Fruit fly (Drosophila melanogaster) whole organism, embryonic: ENCODE data around the gene smg.

Experiments
- Adf1 ChIP-seq: fragments of 200-800 bp; sonication (Bioruptor generic); IDR thresholded peaks from 2 replicates; pipeline ENCODE4 v1.3.6; 2022; ENCODE audit warnings: missing biosample characterization, missing genetic modification characterization
- B-H2 ChIP-seq: fragments of 200-800 bp; sonication (Bioruptor generic); optimal IDR thresholded peaks from 2 replicates; lab custom pipeline; 2018; ENCODE audit warnings: missing biosample characterization, mild to moderate bottlenecking, missing genetic modification characterization
- Bdp1 ChIP-seq: fragments of 200-800 bp; sonication (Bioruptor generic); optimal IDR thresholded peaks from 3 replicates; lab custom pipeline; 2016; ENCODE audit warnings: missing biosample characterization, missing genetic modification characterization
- C15 ChIP-seq: fragments of 200-800 bp; sonication (Bioruptor generic); IDR thresholded peaks from 3 replicates; pipeline ENCODE4 v1.3.6; 2022; ENCODE audit warnings: missing biosample characterization, missing genetic modification characterization
- CG10462 ChIP-seq: fragments of 200-800 bp; sonication (Bioruptor generic); optimal IDR thresholded peaks from 2 replicates; lab custom pipeline; 2016; ENCODE audit warnings: missing biosample characterization, missing genetic modification characterization
- CG11723 ChIP-seq: fragments of 200-800 bp; sonication (Bioruptor generic); optimal IDR thresholded peaks from 2 replicates; lab custom pipeline; 2017; ENCODE audit warnings: missing biosample characterization, mild to moderate bottlenecking, missing genetic modification characterization
- CG12744 ChIP-seq: fragments of 200-800 bp; sonication (Bioruptor generic); optimal IDR thresholded peaks from 2 replicates; lab custom pipeline; 2016; ENCODE audit warnings: missing biosample characterization, missing genetic modification characterization
- CG15479 ChIP-seq: fragments of 200-800 bp; sonication (Bioruptor generic); optimal IDR thresholded peaks from 3 replicates; lab custom pipeline; 2019; ENCODE audit warnings: missing biosample characterization, mild to moderate bottlenecking, missing genetic modification characterization, moderate library complexity
- CG15601 ChIP-seq: fragments of 200-800 bp; sonication (Bioruptor generic); optimal IDR thresholded peaks from 3 replicates; lab custom pipeline; 2019; ENCODE audit warnings: missing biosample characterization, mild to moderate bottlenecking, missing genetic modification characterization, moderate library complexity
- CG16779 ChIP-seq: fragments of 200-800 bp; sonication (Bioruptor generic); IDR thresholded peaks from 2 replicates; pipeline ENCODE4 v1.3.6; 2022; ENCODE audit warnings: missing biosample characterization, missing genetic modification characterization
- CG18011 ChIP-seq: fragments of 200-800 bp; sonication (Bioruptor generic); optimal IDR thresholded peaks from 2 replicates; lab custom pipeline; 2017; ENCODE audit warnings: missing biosample characterization, missing genetic modification characterization, mild to moderate bottlenecking, moderate library complexity, missing genotype
- CG18476 ChIP-seq: fragments of 200-800 bp; sonication (Bioruptor generic); optimal IDR thresholded peaks from 2 replicates; lab custom pipeline; 2016; ENCODE audit warnings: missing biosample characterization, mild to moderate bottlenecking, missing genetic modification characterization
- CG30431 ChIP-seq: fragments of 200-800 bp; sonication (Bioruptor generic); optimal IDR thresholded peaks from 2 replicates; lab custom pipeline; 2017; ENCODE audit warnings: missing biosample characterization, missing genetic modification characterization
- CG33557 ChIP-seq: fragments of 200-800 bp; sonication (Bioruptor generic); optimal IDR thresholded peaks from 2 replicates; lab custom pipeline; 2019; ENCODE audit warnings: missing biosample characterization, mild to moderate bottlenecking, missing genetic modification characterization, moderate library complexity
- CG4617 ChIP-seq: fragments of 200-800 bp; sonication (Bioruptor generic); optimal IDR thresholded peaks from 3 replicates; lab custom pipeline; 2016; ENCODE audit warnings: missing biosample characterization, missing genetic modification characterization, borderline replicate concordance
- CG4730 ChIP-seq: fragments of 200-800 bp; sonication (Bioruptor generic); IDR thresholded peaks from 2 replicates; pipeline ENCODE4 v1.3.6; 2022; ENCODE audit warnings: missing biosample characterization, missing genetic modification characterization
- CG4820 ChIP-seq: fragments of 200-800 bp; sonication (Bioruptor generic); optimal IDR thresholded peaks from 3 replicates; lab custom pipeline; 2016; ENCODE audit warnings: missing biosample characterization, missing genetic modification characterization
- CG8478 ChIP-seq: fragments of >200 bp; optimal IDR thresholded peaks from 2 replicates; lab custom pipeline; 2018
- CG9876 ChIP-seq: fragments of 200-800 bp; sonication (Bioruptor generic); optimal IDR thresholded peaks from 2 replicates; lab custom pipeline; 2016; ENCODE audit warnings: missing biosample characterization, missing genetic modification characterization
- CkIIα-i1 ChIP-seq: fragments of 200-800 bp; sonication (Bioruptor generic); IDR thresholded peaks from 2 replicates; pipeline ENCODE4 v1.3.6; 2022; ENCODE audit warnings: missing biosample characterization, missing genetic modification characterization
- Dfd ChIP-seq, 2 experiments: fragments of >200 bp; optimal IDR thresholded peaks; 2 replicates each; lab custom pipeline; 2017; ENCODE audit warnings: missing biosample characterization in 2 of 2, missing genetic modification characterization in 2 of 2
- Dll ChIP-seq: fragments of 200-800 bp; sonication (Bioruptor generic); IDR thresholded peaks from 4 replicates; pipeline ENCODE4 v1.3.6; 2022; ENCODE audit warnings: missing biosample characterization, missing genetic modification characterization; ENCODE audit not compliant: partially characterized antibody
- GATAe ChIP-seq: fragments of 200-800 bp; sonication (Bioruptor generic); conservative IDR thresholded peaks from 2 replicates; pipeline ENCODE4 v1.3.6; 2022; ENCODE audit warnings: missing biosample characterization, missing genetic modification characterization
- Hr78 ChIP-seq, 2 experiments: fragments of 200-800 bp in 1 of 2; fragments of >200 bp in 1 of 2; sonication (Bioruptor generic) in 1 of 2; optimal IDR thresholded peaks; 2 replicates each; lab custom pipeline; 2017 to 2019; ENCODE audit warnings: missing biosample characterization in 2 of 2, missing genetic modification characterization in 2 of 2, mild to moderate bottlenecking in 1 of 2, moderate library complexity in 1 of 2
- Jarid2 ChIP-seq: fragments of 200-800 bp; sonication (Bioruptor generic); optimal IDR thresholded peaks from 3 replicates; lab custom pipeline; 2017; ENCODE audit warnings: mild to moderate bottlenecking, missing biosample characterization, missing genetic modification reagents, missing genetic modification characterization
- Lim3 ChIP-seq: fragments of 200-800 bp; sonication (Bioruptor generic); IDR thresholded peaks from 2 replicates; pipeline ENCODE4 v1.3.6; 2022; ENCODE audit warnings: missing biosample characterization, missing genetic modification characterization
- MBD-R2 ChIP-seq: fragments of 200-800 bp; sonication (Bioruptor generic); IDR thresholded peaks from 2 replicates; pipeline ENCODE4 v1.3.6; 2022; ENCODE audit warnings: missing biosample characterization, missing genetic modification characterization
- Mad ChIP-seq: fragments of 200-800 bp; sonication (Bioruptor generic); optimal IDR thresholded peaks from 2 replicates; lab custom pipeline; 2016; ENCODE audit warnings: missing biosample characterization, missing genetic modification characterization
- Oaz ChIP-seq: fragments of 200-800 bp; sonication (Bioruptor generic); IDR thresholded peaks from 2 replicates; pipeline ENCODE4 v1.3.6; 2022; ENCODE audit warnings: missing biosample characterization, missing genetic modification characterization
- Oli ChIP-seq: fragments of 200-800 bp; sonication (Bioruptor generic); optimal IDR thresholded peaks from 2 replicates; lab custom pipeline; 2018; ENCODE audit warnings: missing biosample characterization, mild to moderate bottlenecking, missing genetic modification characterization, moderate library complexity
- Side ChIP-seq: fragments of 200-800 bp; sonication (Bioruptor generic); optimal IDR thresholded peaks from 2 replicates; lab custom pipeline; 2016; ENCODE audit warnings: missing biosample characterization, missing genetic modification characterization
- Tbp ChIP-seq: fragments of >200 bp; optimal IDR thresholded peaks from 2 replicates; lab custom pipeline; 2018; ENCODE audit warnings: missing biosample characterization, missing genetic modification characterization
- Trl ChIP-seq, 3 experiments: fragments of >200 bp in 2 of 3; fragments of 200-800 bp in 1 of 3; sonication (Bioruptor generic) in 1 of 3; optimal IDR thresholded peaks; 2 replicates in 1 of 3; 3 replicates in 2 of 3; lab custom pipeline; 2016 to 2017; ENCODE audit warnings: missing biosample characterization in 1 of 3, missing genetic modification characterization in 1 of 3
- bab2 ChIP-seq: fragments of 200-800 bp; sonication (Bioruptor generic); optimal IDR thresholded peaks from 2 replicates; lab custom pipeline; 2016; ENCODE audit warnings: missing biosample characterization, missing genetic modification characterization
- bbx ChIP-seq: fragments of 200-800 bp; sonication (Bioruptor generic); IDR thresholded peaks from 2 replicates; pipeline ENCODE4 v1.3.6; 2022; ENCODE audit warnings: missing biosample characterization, missing genetic modification characterization; ENCODE audit not compliant: partially characterized antibody
- bigmax ChIP-seq: fragments of 200-800 bp; sonication (Bioruptor generic); optimal IDR thresholded peaks from 2 replicates; lab custom pipeline; 2018; ENCODE audit warnings: missing biosample characterization, mild to moderate bottlenecking, missing genetic modification characterization
- bowl ChIP-seq: fragments of 200-800 bp; sonication (Bioruptor generic); IDR thresholded peaks from 2 replicates; pipeline ENCODE4 v1.3.6; 2022; ENCODE audit warnings: missing biosample characterization, missing genetic modification characterization
- chn ChIP-seq: fragments of 200-800 bp; sonication (Bioruptor generic); optimal IDR thresholded peaks from 2 replicates; lab custom pipeline; 2016; ENCODE audit warnings: missing biosample characterization, missing genetic modification characterization
- dmrt99B ChIP-seq: fragments of 200-800 bp; sonication (Bioruptor generic); optimal IDR thresholded peaks from 2 replicates; lab custom pipeline; 2018; ENCODE audit warnings: missing biosample characterization, mild to moderate bottlenecking, missing genetic modification characterization, moderate library complexity
- ems ChIP-seq: fragments of 200-800 bp; sonication (Bioruptor generic); optimal IDR thresholded peaks from 3 replicates; lab custom pipeline; 2016; ENCODE audit warnings: missing biosample characterization, missing genetic modification characterization
- gem ChIP-seq: fragments of 200-800 bp; sonication (Bioruptor generic); optimal IDR thresholded peaks from 2 replicates; lab custom pipeline; 2019; ENCODE audit warnings: missing biosample characterization, mild to moderate bottlenecking, missing genetic modification characterization, moderate library complexity
- gsb-n ChIP-seq: fragments of 200-800 bp; sonication (Bioruptor generic); optimal IDR thresholded peaks from 3 replicates; lab custom pipeline; 2018; ENCODE audit warnings: missing biosample characterization, mild to moderate bottlenecking, missing genetic modification characterization
- kah ChIP-seq: fragments of 200-800 bp; sonication (Bioruptor generic); optimal IDR thresholded peaks from 2 replicates; lab custom pipeline; 2018; ENCODE audit warnings: missing biosample characterization, mild to moderate bottlenecking, missing genetic modification characterization
- nerfin-2 ChIP-seq: fragments of 200-800 bp; sonication (Bioruptor generic); IDR thresholded peaks from 2 replicates; pipeline ENCODE4 v1.3.6; 2022; ENCODE audit warnings: missing biosample characterization, missing genetic modification characterization; ENCODE audit not compliant: partially characterized antibody
- nmo ChIP-seq: fragments of 200-800 bp; sonication (Bioruptor generic); optimal IDR thresholded peaks from 2 replicates; lab custom pipeline; 2018; ENCODE audit warnings: missing biosample characterization, mild to moderate bottlenecking, missing genetic modification characterization, moderate library complexity
- pfk ChIP-seq: fragments of 200-800 bp; sonication (Bioruptor generic); optimal IDR thresholded peaks from 2 replicates; lab custom pipeline; 2018; ENCODE audit warnings: missing biosample characterization, mild to moderate bottlenecking, missing genetic modification characterization, moderate library complexity
- pros ChIP-seq: fragments of 200-800 bp; sonication (Bioruptor generic); optimal IDR thresholded peaks from 3 replicates; lab custom pipeline; 2019; ENCODE audit warnings: missing biosample characterization, mild to moderate bottlenecking, missing genetic modification characterization, moderate library complexity
- rib ChIP-seq: fragments of 200-800 bp; sonication (Bioruptor generic); IDR thresholded peaks from 2 replicates; pipeline ENCODE4 v1.3.6; 2022; ENCODE audit warnings: missing biosample characterization, missing genetic modification characterization
- stwl ChIP-seq: fragments of 200-800 bp; sonication (Bioruptor generic); optimal IDR thresholded peaks from 3 replicates; lab custom pipeline; 2018; ENCODE audit warnings: missing biosample characterization, mild to moderate bottlenecking, missing genetic modification characterization, moderate library complexity
- tin ChIP-seq: fragments of 200-800 bp; sonication (Bioruptor generic); optimal IDR thresholded peaks from 3 replicates; lab custom pipeline; 2016; ENCODE audit warnings: missing biosample characterization, missing genetic modification characterization
- usp ChIP-seq: fragments of >200 bp; optimal IDR thresholded peaks from 2 replicates; lab custom pipeline; 2017; ENCODE audit warnings: missing biosample characterization, missing genetic modification characterization

smg gene

DNA sequence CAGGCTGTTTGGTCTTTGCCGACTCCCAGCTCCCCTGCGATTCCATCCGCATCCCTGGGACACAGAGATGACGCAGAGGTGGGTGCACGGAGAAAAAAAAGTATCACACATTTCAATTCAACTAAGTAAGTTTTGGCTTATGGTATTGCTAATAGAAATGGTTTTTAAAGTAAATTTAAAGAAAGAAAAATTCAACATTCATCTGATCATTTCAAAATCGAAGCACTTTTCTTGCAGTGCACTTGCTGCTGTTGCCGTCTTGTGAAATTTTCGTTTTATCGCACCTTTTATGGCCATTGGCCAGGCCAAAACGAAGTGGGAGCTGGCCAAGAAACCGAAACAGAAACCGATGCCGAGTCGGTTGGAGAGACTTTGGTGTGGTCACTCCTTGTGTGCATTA, 47.5 kb upstream of the smg start (continued):
- TF ChIP-seq Trl (optimal IDR thresholded peaks at IDR 0.05; lab: Kevin White, UChicago) (no peak), Trl (GFP tag; optimal IDR thresholded peaks at IDR 0.05; lab: Kevin White, UChicago) (peak; percentile 54), bigmax (GFP tag; lab: Kevin White, UChicago) (no peak), gsb-n (peak; percentile 24), CG8478 (lab: Kevin White, UChicago) (no peak), Oli (tag; lab: Kevin White, UChicago) (peak; percentile 47), CG18011 (no peak), MBD-R2 (GFP tag; lab: Robert Waterston, UW) (peak; percentile 19; the same call in 1 of the 2 replicates), CG33557 (GFP tag; lab: Kevin White, UChicago) (peak; percentile 8), pfk (GFP tag; lab: Kevin White, UChicago) (no peak), CG10462 (GFP tag; lab: Kevin White, UChicago) (no peak), rib (GFP tag; lab: Robert Waterston, UW) (no peak), dmrt99B (tag; lab: Kevin White, UChicago) (peak; percentile 82), pros (no peak), Bdp1 (peak; percentile 1), CG30431 (GFP tag; lab: Kevin White, UChicago) (peak; percentile 3), stwl (tag; lab: Kevin White, UChicago) (no peak), C15 (GFP tag; lab: Robert Waterston, UW) (no peak), gem (tag; lab: Kevin White, UChicago) (peak; percentile 67), bowl (GFP tag; lab: Robert Waterston, UW) (no peak), CG4820 (GFP tag; lab: Kevin White, UChicago) (peak; percentile 68), CkIIα-i1 (GFP tag; lab: Robert Waterston, UW) (no peak), usp (GFP tag; lab: Kevin White, UChicago) (no peak), Tbp (no peak), tin (GFP tag; lab: Kevin White, UChicago) (peak; percentile 75), B-H2 (no peak), nmo (GFP tag; lab: Kevin White, UChicago) (peak; percentile 49), kah (no peak), GATAe (GFP tag; lab: Robert Waterston, UW) (no peak), CG4730 (GFP tag; lab: Robert Waterston, UW) (peak; percentile 75), CG16779 (no peak), CG18476 (GFP tag; lab: Kevin White, UChicago) (peak; percentile 24), Oaz (GFP tag; lab: Robert Waterston, UW) (no peak), bab2 (GFP tag; lab: Kevin White, UChicago) (peak; percentile 68), nerfin-2 (GFP tag; lab: Robert Waterston, UW) (no peak), ems (GFP tag; lab: Kevin White, UChicago) (peak; percentile 81), bbx (GFP tag; lab: Robert Waterston, UW) (no peak), CG11723 (GFP tag; lab: Kevin White, UChicago) (no peak), Adf1 (GFP tag; lab: Robert Waterston, UW) (no peak), Mad (GFP tag; lab: Kevin White, UChicago) (peak; percentile 14), Hr78 (GFP tag; optimal IDR thresholded peaks at IDR 0.05; lab: Kevin White, UChicago) (peak in 1 of 2 experiments; percentile 19), chn (GFP tag; lab: Kevin White, UChicago) (peak; percentile 67), Lim3 (GFP tag; lab: Robert Waterston, UW) (no peak), Side (peak; percentile 52), CG15601 (tag; lab: Kevin White, UChicago) (no peak), CG9876 (GFP tag; lab: Kevin White, UChicago) (peak; percentile 23), CG4617 (GFP tag; lab: Kevin White, UChicago) (no peak), Dll (GFP tag; lab: Robert Waterston, UW) (no peak), CG15479 (peak; percentile 49), Dfd (GFP tag; optimal IDR thresholded peaks at IDR 0.05; lab: Kevin White, UChicago) (no peak), Jarid2 (GFP tag; lab: Kevin White, UChicago) (peak; percentile 19), CG12744 (no peak)
